Worm (Caenorhabditis elegans): ENCODE measurements around the gene K04D7.6.

K04D7.6 gene

DNA sequence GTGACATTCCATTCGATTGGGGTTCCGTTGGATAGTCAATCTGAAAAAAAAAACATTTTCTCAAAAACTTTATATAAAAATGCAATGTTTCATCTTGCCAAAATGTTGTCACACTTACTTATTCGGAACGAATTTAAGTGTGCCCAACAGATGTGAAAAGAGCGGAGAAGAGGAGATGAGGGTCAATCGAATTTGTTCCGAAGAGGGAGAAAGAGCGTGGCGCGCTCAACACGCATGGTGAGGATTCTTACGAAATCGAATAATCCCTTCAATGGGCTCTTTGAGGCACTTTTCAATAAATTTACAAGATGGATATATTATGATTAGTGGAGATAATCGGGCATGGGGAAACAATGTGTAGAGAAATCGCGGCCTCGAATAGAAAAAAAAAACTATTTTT, 35.3 kb downstream of the K04D7.6 start:
- TF ChIP-seq ces-1 (GFP tag; optimal IDR thresholded peaks at IDR 0.05) (peak; percentile 99), mls-2 (tag; optimal IDR thresholded peaks at IDR 0.05) (no peak)

DNA sequence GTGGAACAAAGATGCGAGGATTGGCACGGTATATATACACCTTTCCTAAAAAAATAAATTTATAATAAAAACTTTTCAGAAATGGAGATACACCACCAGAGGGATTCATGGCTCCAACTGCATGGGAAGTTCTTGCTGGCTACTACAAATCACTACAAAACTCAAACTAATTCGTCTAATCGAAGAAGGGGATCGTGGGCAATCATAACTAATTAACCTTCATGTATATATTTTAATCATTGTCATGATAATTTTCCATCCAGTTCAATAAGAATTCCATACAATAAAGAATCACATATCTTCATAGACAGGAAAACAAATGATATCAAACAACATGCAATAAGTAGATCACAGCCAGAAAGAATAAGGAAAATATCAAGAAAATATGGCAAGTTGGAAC, 42.0 kb downstream of the K04D7.6 start:
- TF ChIP-seq pha-4 (tag; optimal IDR thresholded peaks at IDR 0.05) (no peak), lsy-2 (tag; optimal IDR thresholded peaks at IDR 0.05) (no peak), sem-2 (GFP tag; optimal IDR thresholded peaks at IDR 0.05) (no peak), ceh-39 (tag; optimal IDR thresholded peaks at IDR 0.05) (no peak), flh-1 (GFP tag; optimal IDR thresholded peaks at IDR 0.05) (no peak), ces-1 (GFP tag; optimal IDR thresholded peaks at IDR 0.05) (no peak), bed-3 (GFP tag; optimal IDR thresholded peaks at IDR 0.05) (no peak), mab-5 (tag; optimal IDR thresholded peaks at IDR 0.05) (no peak), nhr-28 (tag; optimal IDR thresholded peaks at IDR 0.05) (no peak), unc-120 (tag; optimal IDR thresholded peaks at IDR 0.05; ENCODE audit: poor library complexity, severe bottlenecking) (no peak), blmp-1 (tag; optimal IDR thresholded peaks at IDR 0.05) (no peak)

DNA sequence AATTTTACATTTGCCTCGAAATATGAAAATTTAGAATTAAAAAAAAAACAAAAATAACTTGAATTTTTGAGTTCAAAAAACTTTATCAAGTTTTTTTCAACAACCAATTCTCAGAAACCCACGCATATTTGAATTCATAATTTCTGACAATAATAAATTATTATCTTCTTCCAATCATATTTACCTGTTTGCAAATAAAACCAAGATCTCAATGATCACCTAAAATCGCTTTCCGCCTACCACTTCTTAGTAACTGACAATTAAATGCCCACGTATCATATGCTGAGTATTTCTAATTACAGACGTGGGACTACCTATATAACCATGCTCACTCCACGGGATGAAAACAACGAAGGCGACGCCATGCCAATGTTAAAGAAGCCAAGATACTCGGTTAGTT, 44.4 kb downstream of the K04D7.6 start, which contains the start of gene pps-1:
TSS of gene pps-1 (plus strand) at position 301 of the 400 bp plus-strand sequence.
- TF ChIP-seq nhr-2 (tag; optimal IDR thresholded peaks at IDR 0.05) = no peak
- no peak for TF ChIP-seq ceh-83 (GFP tag; optimal IDR thresholded peaks at IDR 0.05)
- no peak for TF ChIP-seq nhr-76 (tag; optimal IDR thresholded peaks at IDR 0.05)
- no peak for TF ChIP-seq mep-1 (tag; optimal IDR thresholded peaks at IDR 0.05)
- no peak for TF ChIP-seq tbx-8 (GFP tag; optimal IDR thresholded peaks at IDR 0.05)
- TF ChIP-seq cnd-1 (tag; optimal IDR thresholded peaks at IDR 0.05) = no peak

DNA sequence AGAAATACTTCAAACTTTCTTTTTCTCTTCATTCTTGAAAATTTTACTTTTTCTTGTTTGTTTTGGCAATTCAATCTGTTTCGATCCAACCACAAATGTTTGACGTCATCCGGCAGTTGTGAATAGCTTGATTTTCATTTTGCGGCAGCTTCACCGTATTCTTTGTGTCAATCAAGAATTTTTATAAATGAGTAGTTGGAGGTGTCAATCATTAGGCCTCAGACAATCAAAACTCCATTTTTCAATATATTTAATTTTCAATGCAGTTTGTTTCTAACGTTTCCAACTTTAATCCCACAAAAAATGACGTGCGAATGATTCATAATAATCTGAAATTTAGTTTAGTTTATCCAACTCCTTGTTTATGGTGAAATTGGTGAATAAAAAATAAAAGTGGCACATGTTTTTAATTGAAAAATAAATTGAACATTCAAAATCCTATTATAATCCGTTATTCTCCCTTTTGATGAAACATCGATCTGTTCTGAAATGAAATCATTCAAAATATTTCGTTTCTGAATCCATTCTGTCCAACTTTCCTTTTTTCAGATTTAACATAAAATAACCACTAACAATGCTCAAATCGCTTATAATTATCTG, 48.5 kb downstream of the K04D7.6 start, which contains the start of gene ttr-53:
TSS of gene ttr-53 (plus strand) at position 550 of the 600 bp plus-strand sequence.
- no peak for TF ChIP-seq nhr-237 (tag; optimal IDR thresholded peaks at IDR 0.05)
- TF ChIP-seq nhr-76 (tag; optimal IDR thresholded peaks at IDR 0.05) = no peak
- TF ChIP-seq nhr-12 (tag; optimal IDR thresholded peaks at IDR 0.05) = no peak
- TF ChIP-seq ham-2 (GFP tag; optimal IDR thresholded peaks at IDR 0.05) = no peak
- TF ChIP-seq cnd-1 (tag; optimal IDR thresholded peaks at IDR 0.05) = no peak
- TF ChIP-seq elt-1 (tag; optimal IDR thresholded peaks at IDR 0.05; ENCODE audit: borderline replicate concordance, insufficient read depth) = no peak
- TF ChIP-seq tbx-8 (GFP tag; optimal IDR thresholded peaks at IDR 0.05) = no peak
- no peak for TF ChIP-seq unc-62 (GFP tag; optimal IDR thresholded peaks at IDR 0.05)
- no peak for TF ChIP-seq blmp-1 (tag; optimal IDR thresholded peaks at IDR 0.05)
- no peak for TF ChIP-seq snpc-4 (tag; optimal IDR thresholded peaks at IDR 0.05)
- no peak for TF ChIP-seq ceh-39 (tag; optimal IDR thresholded peaks at IDR 0.05)
- TF ChIP-seq mab-5 (tag; optimal IDR thresholded peaks at IDR 0.05) = no peak
- TF ChIP-seq zip-8 (tag; optimal IDR thresholded peaks at IDR 0.05) = no peak
- TF ChIP-seq sem-2 (GFP tag; optimal IDR thresholded peaks at IDR 0.05) = no peak
- no peak for TF ChIP-seq flh-1 (GFP tag; optimal IDR thresholded peaks at IDR 0.05)
- TF ChIP-seq lin-32 (GFP tag; optimal IDR thresholded peaks at IDR 0.05) = no peak
- TF ChIP-seq ztf-11 (tag; optimal IDR thresholded peaks at IDR 0.05) = no peak
- TF ChIP-seq drap-1 (GFP tag; optimal IDR thresholded peaks at IDR 0.05) = no peak

ce11 chrIV:10157034-10157433, 49.0 kb downstream of the K04D7.6 start:
- TF ChIP-seq nhr-237 (tag; optimal IDR thresholded peaks at IDR 0.05) (no peak), cnd-1 (tag; optimal IDR thresholded peaks at IDR 0.05) (no peak), ceh-39 (tag; optimal IDR thresholded peaks at IDR 0.05) (no peak), elt-1 (tag; optimal IDR thresholded peaks at IDR 0.05; ENCODE audit: borderline replicate concordance, insufficient read depth) (no peak), lin-32 (GFP tag; optimal IDR thresholded peaks at IDR 0.05) (no peak), hlh-1 (tag; optimal IDR thresholded peaks at IDR 0.05) (no peak), nhr-12 (tag; optimal IDR thresholded peaks at IDR 0.05) (no peak), M03D4.4 (tag; optimal IDR thresholded peaks at IDR 0.05) (no peak), mab-5 (tag; optimal IDR thresholded peaks at IDR 0.05) (no peak), unc-39 (tag; optimal IDR thresholded peaks at IDR 0.05) (no peak), nhr-76 (tag; optimal IDR thresholded peaks at IDR 0.05) (no peak), zip-8 (tag; optimal IDR thresholded peaks at IDR 0.05) (no peak)
